Worm (Caenorhabditis elegans): ENCODE data around the gene enee-1.

- TF ChIP-seq ceh-24 (tag; optimal IDR thresholded peaks at IDR 0.05) (no peak), syd-9 (tag; optimal IDR thresholded peaks at IDR 0.05) (no peak), rnt-1 (tag; optimal IDR thresholded peaks at IDR 0.05) (no peak), pha-4 (tag; optimal IDR thresholded peaks at IDR 0.05) (no peak), K02D7.2 (tag; optimal IDR thresholded peaks at IDR 0.05) (no peak), ceh-19 (GFP tag; optimal IDR thresholded peaks at IDR 0.05) (no peak)
Measured at ce11 chrII:65484-65883, 41.0 kb downstream of the enee-1 start.

Data from whole organism, late embryonic.